Fruit fly (Drosophila melanogaster) whole organism, larva: Measurements from ENCODE around the gene CG31344.
A peak's percentile ranks its signal among the peaks of the same experiment; 100 is the strongest.

ENCODE experiments used
- noc ChIP-seq: fragments of 200-800 bp; sonication (Bioruptor generic); optimal IDR thresholded peaks from 3 replicates; lab custom pipeline; 2019; ENCODE audit warnings: missing biosample characterization, mild to moderate bottlenecking, missing genetic modification characterization, moderate library complexity

The CG31344 gene

dm6 chr3R:15225279-15225730, at the start of gene CG31344, which contains the start of gene Caf1-55:
CG31344 (minus strand) TSS chr3R:15225329.
Caf1-55 (plus strand) TSS chr3R:15225576.
- TF ChIP-seq noc (tag; lab: Kevin White, UChicago) = no peak

- no peak for TF ChIP-seq noc (tag; lab: Kevin White, UChicago)
These were observed 43.7 kb upstream of the CG31344 start for dm6 chr3R:15268856-15269255.

dm6 chr3R:15268426-15268825, 43.3 kb upstream of the CG31344 start, which contains the start of the genes CG14864 and Zip88E:
CG14864 (minus strand) TSS chr3R:15268538.
Zip88E (plus strand) TSS chr3R:15268662.
- no peak for TF ChIP-seq noc (tag; lab: Kevin White, UChicago)

dm6 chr3R:15265406-15266040, 40.4 kb upstream of the CG31344 start, which contains the start of gene ATPsynO:
ATPsynO (plus strand) TSS chr3R:15265591.
- TF ChIP-seq noc (tag; lab: Kevin White, UChicago) = peak; percentile 14

- no peak for TF ChIP-seq noc (tag; lab: Kevin White, UChicago)
These were observed 38.8 kb upstream of the CG31344 start for dm6 chr3R:15263946-15264345.

dm6 chr3R:15262710-15263672, 37.9 kb upstream of the CG31344 start, which contains the start of the genes eIF2gamma and Set:
eIF2gamma (minus strand) TSS chr3R:15263458.
Set (plus strand) TSS chr3R:15263552.
- TF ChIP-seq noc (tag; lab: Kevin White, UChicago) = no peak

- no peak for TF ChIP-seq noc (tag; lab: Kevin White, UChicago)
These were observed 25.3 kb upstream of the CG31344 start for dm6 chr3R:15250454-15250853.

dm6 chr3R:15249735-15250134, 24.6 kb upstream of the CG31344 start, which contains the start of gene CG42404:
CG42404 (plus strand) TSS chr3R:15250094.
- no peak for TF ChIP-seq noc (tag; lab: Kevin White, UChicago)

dm6 chr3R:15249037-15249436, 23.9 kb upstream of the CG31344 start, which contains the start of gene Amt:
Amt (minus strand) TSS chr3R:15249137.
- TF ChIP-seq noc (tag; lab: Kevin White, UChicago) = no peak

- peak; percentile 6 for TF ChIP-seq noc (tag; lab: Kevin White, UChicago)
These were observed 21.5 kb upstream of the CG31344 start for dm6 chr3R:15246601-15247000.

- no peak for TF ChIP-seq noc (tag; lab: Kevin White, UChicago)
These were observed 18.3 kb upstream of the CG31344 start for dm6 chr3R:15243452-15243851.

- no peak for TF ChIP-seq noc (tag; lab: Kevin White, UChicago)
These were observed 17.9 kb upstream of the CG31344 start for dm6 chr3R:15243046-15243356.

- TF ChIP-seq noc (tag; lab: Kevin White, UChicago) = no peak
These were observed 17.3 kb upstream of the CG31344 start, which contains the start of the genes tefu and Hsc70-4 for dm6 chr3R:15242186-15243045. tefu (minus strand) TSS chr3R:15242236. Hsc70-4 (plus strand) TSS chr3R:15242687.

dm6 chr3R:15231635-15232138, 6.6 kb upstream of the CG31344 start:
- no peak for TF ChIP-seq noc (tag; lab: Kevin White, UChicago)

dm6 chr3R:15230285-15230684, 5.2 kb upstream of the CG31344 start, which contains the start of gene CG34316:
CG34316 (plus strand) TSS chr3R:15230585.
- TF ChIP-seq noc (tag; lab: Kevin White, UChicago) = no peak
